Worm (Caenorhabditis elegans) whole organism, L4 larva: ENCODE measurements around the gene F23F12.12.

Experiments used
- ZK546.5 ChIP-seq, 2 experiments: sonication (generic microtip); optimal IDR thresholded peaks; 2 replicates each; lab custom pipeline; 2017; ENCODE audit warnings: missing biosample characterization in 2 of 2, missing genetic modification characterization in 2 of 2
- ceh-62 ChIP-seq: sonication (generic microtip); optimal IDR thresholded peaks from 2 replicates; lab custom pipeline; 2017; ENCODE audit warnings: missing biosample characterization, missing genetic modification characterization
- ceh-82 ChIP-seq: sonication (generic microtip); optimal IDR thresholded peaks from 2 replicates; lab custom pipeline; 2017; ENCODE audit warnings: missing biosample characterization, missing genetic modification characterization
- daf-12 ChIP-seq: fragments of 150-350 bp; optimal IDR thresholded peaks from 2 replicates; lab custom pipeline; 2014; ENCODE audit warnings: missing biosample characterization, missing genetic modification reagents, missing genetic modification characterization
- hlh-30 ChIP-seq: sonication (generic microtip); optimal IDR thresholded peaks from 2 replicates; lab custom pipeline; 2017; ENCODE audit warnings: antibody characterized with exemption, mild to moderate bottlenecking, missing genetic modification characterization, missing compliant biosample characterization; ENCODE audit not compliant: insufficient read depth
- nhr-10 ChIP-seq: fragments of 150-350 bp; optimal IDR thresholded peaks from 2 replicates; lab custom pipeline; 2014; ENCODE audit warnings: missing biosample characterization, missing genetic modification characterization
- nhr-237 ChIP-seq: sonication (generic microtip); optimal IDR thresholded peaks from 2 replicates; lab custom pipeline; 2017; ENCODE audit warnings: missing biosample characterization, missing genetic modification characterization
- unc-130 ChIP-seq: sonication (generic microtip); optimal IDR thresholded peaks from 2 replicates; lab custom pipeline; 2016; ENCODE audit warnings: missing genetic modification reagents, missing genetic modification characterization, missing compliant biosample characterization
- unc-62 ChIP-seq, 3 experiments: fragments of 150-350 bp in 1 of 3; sonication (generic microtip); optimal IDR thresholded peaks in 2 of 3; peaks in 1 of 3; 1 replicate in 1 of 3; 2 replicates in 2 of 3; lab custom pipeline; 2014 to 2017; ENCODE audit warnings: missing biosample characterization in 3 of 3, missing genetic modification characterization in 3 of 3, missing genetic modification reagents in 3 of 3, missing genotype in 1 of 3
- zfp-3 ChIP-seq: fragments of 200-800 bp; sonication (Bioruptor generic); conservative IDR thresholded peaks from 2 replicates; pipeline ENCODE4 v1.3.6; 2022; ENCODE audit warnings: missing genetic modification reagents, missing genetic modification characterization, missing compliant biosample characterization

DNA sequence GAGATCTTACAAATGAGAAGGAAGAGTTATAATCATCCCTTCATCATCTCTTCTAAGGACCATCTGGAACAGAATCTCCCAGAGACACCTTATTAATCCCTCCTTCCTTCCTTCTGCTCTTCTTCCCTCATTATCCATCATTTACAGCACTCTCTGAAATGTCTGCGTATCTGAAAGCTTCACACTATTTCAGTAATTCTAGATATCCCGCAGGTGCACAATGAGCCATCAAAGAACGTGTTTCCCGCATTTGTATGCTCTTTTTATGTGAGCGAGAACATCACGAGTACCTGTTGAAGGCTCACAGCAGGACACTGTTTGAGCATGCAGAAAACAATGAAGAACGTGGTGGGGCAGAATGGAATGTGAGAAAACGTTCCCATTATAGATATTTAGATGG lies 31.6 kb upstream of the F23F12.12 start:
- TF ChIP-seq ceh-82 (tag; lab: Kevin White, UChicago) (no peak), daf-12 (no peak), ZK546.5 (tag; optimal IDR thresholded peaks at IDR 0.05; lab: Kevin White, UChicago) (no peak), zfp-3 (no peak), ceh-62 (tag; lab: Kevin White, UChicago) (no peak), hlh-30 (tag; lab: Kevin White, UChicago) (no peak), unc-130 (GFP tag; lab: Kevin White, UChicago) (no peak), nhr-237 (tag; lab: Kevin White, UChicago) (no peak), nhr-10 (tag; lab: Kevin White, UChicago) (no peak), unc-62 (GFP tag; optimal IDR thresholded peaks at IDR 0.05 in 1 of 2; lab: Kevin White, UChicago) (no peak), unc-62 (tag; optimal IDR thresholded peaks at IDR 0.05; lab: Kevin White, UChicago) (no peak)
